Worm (Caenorhabditis elegans) whole organism, L2 larva: Measurements from ENCODE around the gene ZC506.1.

ENCODE experiments used
- C34F6.9 ChIP-seq: fragments of 150-350 bp; optimal IDR thresholded peaks from 2 replicates; lab custom pipeline; 2014; ENCODE audit warnings: missing biosample characterization, missing genetic modification characterization
- F13H6.1 ChIP-seq: sonication (generic microtip); optimal IDR thresholded peaks from 2 replicates; lab custom pipeline; 2016; ENCODE audit warnings: missing genetic modification characterization, missing compliant biosample characterization
- R02D3.7 ChIP-seq: fragments of 150-350 bp; optimal IDR thresholded peaks from 2 replicates; lab custom pipeline; 2014; ENCODE audit warnings: missing biosample characterization, missing genetic modification characterization
- Y55F3AM.14 ChIP-seq: fragments of 200-800 bp; sonication (Bioruptor generic); optimal IDR thresholded peaks from 2 replicates; lab custom pipeline; 2018; ENCODE audit warnings: mild to moderate bottlenecking, missing genetic modification characterization, missing compliant biosample characterization
- ZK546.5 ChIP-seq: sonication (generic microtip); optimal IDR thresholded peaks from 2 replicates; lab custom pipeline; 2017; ENCODE audit warnings: missing biosample characterization, missing genetic modification characterization
- alr-1 ChIP-seq: fragments of 150-350 bp; optimal IDR thresholded peaks from 2 replicates; lab custom pipeline; 2014; ENCODE audit warnings: missing biosample characterization, missing genetic modification characterization
- aly-2 ChIP-seq: fragments of 150-350 bp; optimal IDR thresholded peaks from 2 replicates; lab custom pipeline; 2014; ENCODE audit warnings: missing biosample characterization, missing genetic modification characterization
- ama-1 ChIP-seq: fragments of 150-350 bp; optimal IDR thresholded peaks from 2 replicates; lab custom pipeline; 2018; ENCODE audit warnings: inconsistent platforms
- blmp-1 ChIP-seq: sonication (generic microtip); optimal IDR thresholded peaks from 2 replicates; lab custom pipeline; 2017; ENCODE audit warnings: missing genetic modification characterization, mild to moderate bottlenecking, missing compliant biosample characterization, antibody characterized with exemption, moderate library complexity; ENCODE audit not compliant: insufficient read depth
- ceh-16 ChIP-seq: fragments of 150-350 bp; optimal IDR thresholded peaks from 2 replicates; lab custom pipeline; 2014; ENCODE audit warnings: missing biosample characterization, missing genetic modification characterization
- crh-2 ChIP-seq: sonication (generic microtip); optimal IDR thresholded peaks from 2 replicates; lab custom pipeline; 2017; ENCODE audit warnings: missing biosample characterization, missing genetic modification characterization
- dmd-4 ChIP-seq: sonication (generic microtip); optimal IDR thresholded peaks from 2 replicates; lab custom pipeline; 2017; ENCODE audit warnings: missing biosample characterization, missing genetic modification characterization
- egl-27 ChIP-seq: sonication (generic microtip); optimal IDR thresholded peaks from 3 replicates; lab custom pipeline; 2017; ENCODE audit warnings: missing biosample characterization, missing genetic modification reagents, missing genetic modification characterization
- elt-3 ChIP-seq: sonication (generic microtip); optimal IDR thresholded peaks from 2 replicates; lab custom pipeline; 2017; ENCODE audit warnings: missing biosample characterization, missing genetic modification characterization
- fos-1 ChIP-seq: fragments of 150-350 bp; optimal IDR thresholded peaks from 2 replicates; lab custom pipeline; 2014; ENCODE audit warnings: missing biosample characterization, missing genetic modification characterization
- gmeb-1 ChIP-seq: fragments of 150-350 bp; optimal IDR thresholded peaks from 2 replicates; lab custom pipeline; 2014; ENCODE audit warnings: missing biosample characterization, missing genetic modification characterization
- lin-39 ChIP-seq: fragments of 150-350 bp; optimal IDR thresholded peaks from 2 replicates; lab custom pipeline; 2014; ENCODE audit warnings: missing biosample characterization, missing genetic modification reagents, missing genetic modification characterization
- lsy-2 ChIP-seq, 2 experiments: fragments of 150-350 bp in 1 of 2; sonication (generic microtip) in 1 of 2; optimal IDR thresholded peaks; 2 replicates each; lab custom pipeline; 2014 to 2017; ENCODE audit warnings: missing biosample characterization in 2 of 2, missing genetic modification characterization in 2 of 2
- mab-5 ChIP-seq: fragments of 150-350 bp; optimal IDR thresholded peaks from 2 replicates; lab custom pipeline; 2014; ENCODE audit warnings: missing biosample characterization, missing genetic modification characterization
- mbf-1 ChIP-seq: sonication (generic microtip); optimal IDR thresholded peaks from 2 replicates; lab custom pipeline; 2017; ENCODE audit warnings: missing biosample characterization, missing genetic modification characterization
- mdl-1 ChIP-seq, 2 experiments: fragments of 150-350 bp in 1 of 2; sonication (generic microtip) in 1 of 2; optimal IDR thresholded peaks; 2 replicates each; lab custom pipeline; 2017; ENCODE audit warnings: missing biosample characterization in 2 of 2, missing genetic modification characterization in 2 of 2
- nhr-12 ChIP-seq: fragments of 150-350 bp; optimal IDR thresholded peaks from 2 replicates; lab custom pipeline; 2014; ENCODE audit warnings: missing biosample characterization, missing genetic modification characterization
- nhr-129 ChIP-seq: fragments of 150-350 bp; optimal IDR thresholded peaks from 2 replicates; lab custom pipeline; 2014; ENCODE audit warnings: missing biosample characterization, missing genetic modification characterization
- nhr-21 ChIP-seq: fragments of 150-350 bp; optimal IDR thresholded peaks from 2 replicates; lab custom pipeline; 2014; ENCODE audit warnings: missing biosample characterization, missing genetic modification characterization
- nhr-23 ChIP-seq: fragments of 150-350 bp; optimal IDR thresholded peaks from 2 replicates; lab custom pipeline; 2014; ENCODE audit warnings: missing biosample characterization, missing genetic modification reagents, missing genetic modification characterization
- nhr-77 ChIP-seq: fragments of 150-350 bp; optimal IDR thresholded peaks from 2 replicates; lab custom pipeline; 2014; ENCODE audit warnings: missing biosample characterization, missing genetic modification characterization
- peb-1 ChIP-seq: fragments of 150-350 bp; optimal IDR thresholded peaks from 2 replicates; lab custom pipeline; 2014; ENCODE audit warnings: missing biosample characterization, missing genetic modification characterization
- sma-3 ChIP-seq: sonication (generic microtip); optimal IDR thresholded peaks from 2 replicates; lab custom pipeline; 2016; ENCODE audit warnings: missing genetic modification reagents, missing genetic modification characterization, missing compliant biosample characterization
- snpc-4 ChIP-seq: fragments of 150-350 bp; optimal IDR thresholded peaks from 2 replicates; lab custom pipeline; 2014; ENCODE audit warnings: missing biosample characterization, missing genetic modification characterization
- unc-39 ChIP-seq: fragments of 150-350 bp; optimal IDR thresholded peaks from 2 replicates; lab custom pipeline; 2014; ENCODE audit warnings: missing biosample characterization, missing genetic modification characterization
- unc-62 ChIP-seq: fragments of 150-350 bp; optimal IDR thresholded peaks from 2 replicates; lab custom pipeline; 2014; ENCODE audit warnings: missing biosample characterization, missing genetic modification reagents, missing genetic modification characterization
- zag-1 ChIP-seq: fragments of 150-350 bp; optimal IDR thresholded peaks from 2 replicates; lab custom pipeline; 2014; ENCODE audit warnings: missing biosample characterization, missing genetic modification characterization
- ztf-11 ChIP-seq: sonication (generic microtip); optimal IDR thresholded peaks from 2 replicates; lab custom pipeline; 2017; ENCODE audit warnings: missing biosample characterization, missing genetic modification characterization
- ztf-4 ChIP-seq: fragments of 150-350 bp; optimal IDR thresholded peaks from 2 replicates; lab custom pipeline; 2014; ENCODE audit warnings: missing biosample characterization, missing genetic modification characterization

Gene ZC506.1

DNA sequence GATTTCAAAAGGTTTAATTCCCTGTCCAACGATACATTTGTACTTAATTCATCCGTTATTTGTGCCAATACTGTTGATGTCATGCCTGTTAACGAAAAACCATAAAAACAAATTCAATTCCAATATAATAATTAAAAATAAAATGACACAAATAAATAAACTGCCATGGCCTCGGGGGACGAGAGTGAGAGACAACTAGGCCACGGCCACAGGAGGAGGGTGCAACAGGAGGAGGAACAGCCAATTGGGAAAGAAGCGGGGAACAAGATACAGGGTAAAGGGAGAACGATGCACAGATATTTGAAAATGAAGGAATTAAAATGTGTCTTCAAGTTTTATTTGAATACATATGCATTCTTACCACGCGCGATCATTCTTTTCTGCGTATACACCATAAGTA lies 41.4 kb upstream of the ZC506.1 start, which contains the start of gene F21G4.6:
Gene F21G4.6 (minus strand): TSS at position 87 of the 400 bp plus-strand sequence.
- TF ChIP-seq ceh-16 (no peak), fos-1 (tag; lab: Kevin White, UChicago) (no peak), crh-2 (tag; lab: Kevin White, UChicago) (no peak), mab-5 (tag; lab: Kevin White, UChicago) (no peak), F13H6.1 (tag; lab: Kevin White, UChicago) (no peak), mdl-1 (tag; optimal IDR thresholded peaks at IDR 0.05; lab: Kevin White, UChicago) (no peak), blmp-1 (no peak), zag-1 (tag; lab: Kevin White, UChicago) (no peak), ztf-4 (no peak), peb-1 (tag; lab: Kevin White, UChicago) (no peak), elt-3 (no peak), nhr-23 (tag; lab: Kevin White, UChicago) (no peak), mbf-1 (tag; lab: Kevin White, UChicago) (no peak)
- TF ChIP-seq, all 48 proteins: peak for 0

DNA sequence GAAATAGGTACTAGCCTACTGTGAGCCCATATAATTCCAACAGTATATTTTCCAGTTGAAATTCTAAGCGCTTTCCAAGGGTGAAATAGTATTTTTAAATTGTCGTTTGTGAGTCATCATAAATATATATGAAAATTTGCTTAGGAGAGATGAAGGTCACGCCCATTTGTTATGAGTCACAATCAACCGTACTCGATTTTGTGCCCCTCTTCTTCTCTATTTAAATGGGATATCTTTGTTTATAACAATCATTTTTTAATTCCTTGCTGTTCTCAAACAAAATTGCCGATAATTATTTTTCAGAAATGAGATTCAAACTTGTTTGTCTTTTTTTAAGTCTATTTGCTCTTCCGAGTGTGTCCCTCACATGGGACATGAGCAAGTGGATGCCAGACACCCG lies 39.8 kb upstream of the ZC506.1 start, which contains the start of gene folr-1:
Gene folr-1 (plus strand): TSS at position 301 of the 400 bp plus-strand sequence.
- no peak for TF ChIP-seq dmd-4
- no peak for TF ChIP-seq aly-2 (tag; lab: Kevin White, UChicago)
- TF ChIP-seq snpc-4 (tag; lab: Kevin White, UChicago), result no peak
- no peak for TF ChIP-seq Y55F3AM.14 (GFP tag; lab: Kevin White, UChicago)
- TF ChIP-seq ceh-16, result no peak
- no peak for TF ChIP-seq nhr-129 (tag; lab: Kevin White, UChicago)
- no peak for TF ChIP-seq crh-2 (tag; lab: Kevin White, UChicago)
- TF ChIP-seq unc-39 (tag; lab: Kevin White, UChicago), result no peak
- TF ChIP-seq egl-27 (tag; lab: Kevin White, UChicago), result no peak
- no peak for TF ChIP-seq nhr-77 (tag; lab: Kevin White, UChicago)
- no peak for TF ChIP-seq elt-3

DNA sequence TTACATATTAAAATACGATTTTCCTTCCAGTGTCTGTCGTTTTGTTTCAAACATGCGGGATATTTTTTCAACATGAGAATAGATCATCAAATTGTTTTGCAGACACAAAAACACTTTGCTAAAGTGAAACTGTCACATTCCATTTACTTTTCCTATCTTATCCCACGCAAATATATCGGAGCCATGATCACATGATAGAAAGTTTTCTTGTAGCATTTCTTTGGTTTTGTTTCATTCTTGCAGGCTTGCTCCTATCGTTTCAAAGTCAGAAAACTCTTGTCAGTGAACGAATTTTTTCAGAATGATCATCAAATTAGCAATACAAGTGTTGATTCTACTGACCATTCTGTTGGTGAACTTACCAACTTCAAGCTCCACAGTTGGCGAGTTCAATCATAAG lies 37.5 kb upstream of the ZC506.1 start, which contains the start of gene C17G1.2:
Gene C17G1.2 (plus strand): TSS at position 301 of the 400 bp plus-strand sequence.
- no peak for TF ChIP-seq nhr-21 (tag; lab: Kevin White, UChicago)
- TF ChIP-seq ceh-16, result no peak
- TF ChIP-seq unc-39 (tag; lab: Kevin White, UChicago), result no peak
- no peak for TF ChIP-seq fos-1 (tag; lab: Kevin White, UChicago)
- no peak for TF ChIP-seq nhr-129 (tag; lab: Kevin White, UChicago)
- no peak for TF ChIP-seq nhr-12 (tag; lab: Kevin White, UChicago)
- TF ChIP-seq ama-1 (lab: Kevin White, UChicago), result no peak
- TF ChIP-seq alr-1 (tag; lab: Kevin White, UChicago), result no peak
- no peak for TF ChIP-seq ztf-11
- TF ChIP-seq lsy-2 (tag; optimal IDR thresholded peaks at IDR 0.05; lab: Kevin White, UChicago), result no peak
- no peak for TF ChIP-seq sma-3 (GFP tag; lab: Kevin White, UChicago)
- TF ChIP-seq unc-62 (GFP tag; lab: Kevin White, UChicago), result no peak
- TF ChIP-seq dmd-4, result no peak
- TF ChIP-seq ZK546.5, result no peak
- no peak for TF ChIP-seq ztf-4
- no peak for TF ChIP-seq blmp-1
- no peak for TF ChIP-seq R02D3.7 (tag; lab: Kevin White, UChicago)
- TF ChIP-seq gmeb-1 (tag; lab: Kevin White, UChicago), result no peak
- TF ChIP-seq mab-5 (tag; lab: Kevin White, UChicago), result no peak

DNA sequence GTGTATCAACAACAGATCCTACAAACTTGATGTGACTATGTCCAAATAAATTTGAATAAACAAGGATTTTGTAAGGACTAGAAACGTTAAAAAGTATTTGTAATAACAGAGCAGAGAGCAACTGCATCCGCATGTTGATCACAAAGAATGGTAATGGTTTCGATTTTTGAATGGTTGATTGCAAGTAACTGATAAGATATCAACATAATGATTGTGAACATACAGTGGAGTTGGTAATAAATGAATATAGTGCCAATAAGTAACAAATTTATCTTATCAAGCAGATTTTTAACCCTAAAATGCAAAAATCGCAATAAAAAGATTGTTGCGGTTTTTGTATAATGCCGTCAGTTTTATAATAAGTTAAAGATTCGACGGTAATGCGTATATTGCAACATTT lies 33.8 kb upstream of the ZC506.1 start, which contains the start of gene ugt-23:
Gene ugt-23 (minus strand): TSS at position 212 of the 400 bp plus-strand sequence.
- TF ChIP-seq peb-1 (tag; lab: Kevin White, UChicago), result no peak
- peak; percentile 69 for TF ChIP-seq fos-1 (tag; lab: Kevin White, UChicago)

DNA sequence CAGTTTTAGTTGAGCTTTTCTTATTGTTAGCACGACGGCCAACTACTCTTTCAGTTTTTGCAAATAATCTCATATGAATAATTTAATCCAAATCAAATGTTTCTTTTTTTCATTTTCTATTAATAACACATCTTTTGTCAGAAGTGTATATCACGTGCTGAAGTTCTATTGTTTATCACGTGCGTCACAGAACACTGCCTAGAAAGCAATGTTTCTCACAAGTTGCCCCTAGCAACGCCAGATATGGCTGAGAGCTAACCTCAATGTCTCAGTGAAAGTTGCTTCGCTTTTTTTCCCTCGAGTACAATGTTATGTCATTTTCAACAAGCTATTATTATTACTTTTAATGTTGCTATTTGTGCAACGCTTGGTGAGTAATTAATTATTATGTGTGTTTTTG lies 30.8 kb upstream of the ZC506.1 start:
- no peak for TF ChIP-seq mbf-1 (tag; lab: Kevin White, UChicago)
- TF ChIP-seq C34F6.9 (tag; lab: Kevin White, UChicago), result peak; percentile 30
- TF ChIP-seq sma-3 (GFP tag; lab: Kevin White, UChicago), result no peak
- TF ChIP-seq Y55F3AM.14 (GFP tag; lab: Kevin White, UChicago), result no peak
- no peak for TF ChIP-seq lin-39 (tag; lab: Kevin White, UChicago)
- TF ChIP-seq nhr-21 (tag; lab: Kevin White, UChicago), result peak; percentile 29
